Worm (Caenorhabditis elegans) whole organism, L4 larva: Measurements from ENCODE around the gene C06B3.1.

Source experiments
- daf-19 ChIP-seq: fragments of 200-800 bp; sonication (Bioruptor generic); conservative IDR thresholded peaks from 2 replicates; pipeline ENCODE4 v1.3.6; 2022; ENCODE audit warnings: missing genetic modification characterization, missing compliant biosample characterization
- mep-1 ChIP-seq: fragments of 150-350 bp; sonication (generic microtip); optimal IDR thresholded peaks from 3 replicates; lab custom pipeline; 2014; ENCODE audit warnings: missing biosample characterization, missing genetic modification characterization
- nhr-102 ChIP-seq: sonication (generic microtip); optimal IDR thresholded peaks from 2 replicates; lab custom pipeline; 2016; ENCODE audit warnings: mild to moderate bottlenecking, missing genetic modification characterization, moderate library complexity, missing compliant biosample characterization

DNA sequence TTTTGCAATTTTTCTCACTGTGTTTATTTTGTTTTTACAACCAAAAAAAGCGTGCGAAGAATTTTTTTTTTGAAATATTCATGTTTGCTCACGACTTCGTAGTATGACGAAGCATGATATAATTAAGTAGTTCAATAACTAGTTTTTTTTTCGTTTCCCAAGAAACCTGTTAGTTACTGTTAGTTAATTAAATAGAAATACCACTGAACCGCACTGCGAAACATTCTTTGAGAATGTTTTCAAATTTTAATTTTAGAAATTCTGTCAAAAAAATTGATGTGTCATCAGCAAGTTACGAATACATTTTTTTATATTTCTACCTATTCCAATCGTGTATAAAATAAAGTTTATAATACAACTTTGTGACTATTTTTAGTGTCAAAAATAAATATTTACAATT lies 23.8 kb downstream of the C06B3.1 start, which contains the start of gene srxa-12:
- TF ChIP-seq nhr-102 (tag; lab: Kevin White, UChicago), result no peak
- no peak for TF ChIP-seq mep-1 (tag; lab: Kevin White, UChicago)
- no peak for TF ChIP-seq daf-19 (GFP tag; lab: Robert Waterston, UW)
